Worm (Caenorhabditis elegans): Measurements from ENCODE around the gene lgc-35.

DNA sequence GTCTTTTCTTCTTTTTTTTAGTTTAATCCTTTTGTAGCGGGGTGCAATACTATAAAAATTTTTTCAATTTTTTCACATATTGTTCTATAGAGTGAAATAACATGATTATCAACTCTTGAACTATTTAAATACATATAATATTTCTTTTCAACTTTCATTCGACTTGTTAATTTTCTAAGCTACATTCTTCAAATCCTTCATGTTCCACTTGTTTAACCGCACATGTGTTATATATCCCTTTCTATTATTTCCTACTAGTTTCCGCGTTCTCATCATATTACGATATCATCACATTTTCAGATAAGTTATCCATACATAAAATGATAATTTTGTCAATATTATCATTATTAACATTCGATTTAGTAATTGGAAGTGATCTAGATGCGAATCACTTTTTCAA lies 15.9 kb upstream of the lgc-35 start, which contains the start of gene Y46G5A.29:
- TF ChIP-seq unc-62 (GFP tag; optimal IDR thresholded peaks at IDR 0.05) (no peak), fos-1 (tag; optimal IDR thresholded peaks at IDR 0.05) (no peak), ztf-11 (tag; optimal IDR thresholded peaks at IDR 0.05) (no peak), lsy-2 (tag; optimal IDR thresholded peaks at IDR 0.05) (no peak)

Measured in whole organism, L1 larva.